Worm (Caenorhabditis elegans) whole organism, L1 larva: ENCODE measurements around the gene bath-38.

Experiments used
- ama-1 ChIP-seq: fragments of 150-350 bp; optimal IDR thresholded peaks from 2 replicates; lab custom pipeline; 2014
- ceh-82 ChIP-seq, 3 experiments: fragments of 150-350 bp in 1 of 3; sonication (generic microtip) in 2 of 3; optimal IDR thresholded peaks; 2 replicates each; lab custom pipeline; 2014 to 2017; ENCODE audit warnings: missing biosample characterization in 3 of 3, missing genetic modification characterization in 3 of 3
- elt-2 ChIP-seq: sonication (generic microtip); optimal IDR thresholded peaks from 2 replicates; lab custom pipeline; 2016; ENCODE audit warnings: missing genetic modification characterization, mild to moderate bottlenecking, inconsistent platforms, missing compliant biosample characterization, missing genetic modification reagents

- TF ChIP-seq ceh-82 (tag; optimal IDR thresholded peaks at IDR 0.05; lab: Kevin White, UChicago) (no peak), ama-1 (lab: Kevin White, UChicago) (no peak), elt-2 (tag; lab: Kevin White, UChicago) (no peak)
Observed at ce11 chrII:10035425-10035824, 9.6 kb downstream of the bath-38 start.
